Worm (Caenorhabditis elegans): ENCODE measurements around the gene cht-6.

DNA sequence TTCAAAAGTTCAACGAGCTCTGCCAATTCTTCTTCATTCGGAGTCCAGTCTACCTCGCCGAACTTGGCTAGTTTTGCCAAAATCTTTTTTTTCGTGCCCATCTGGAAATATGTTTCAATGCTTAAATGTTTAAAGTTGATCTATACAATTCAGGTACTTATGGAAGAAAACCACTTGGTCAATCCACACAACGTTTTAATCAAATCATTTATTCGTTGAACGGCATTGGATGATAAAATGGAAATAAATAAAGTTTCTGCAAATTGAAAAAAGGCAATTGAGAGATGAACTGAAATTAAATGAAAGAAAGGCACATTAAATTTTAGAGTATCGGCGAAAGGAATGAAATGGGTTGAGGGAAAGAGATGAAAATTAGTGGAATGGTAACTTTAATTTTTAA, 9.3 kb downstream of the cht-6 start, which contains the start of gene urb-1:
- TF ChIP-seq nhr-6 (tag; optimal IDR thresholded peaks at IDR 0.05) (no peak), nhr-237 (tag; optimal IDR thresholded peaks at IDR 0.05) (no peak), R02D3.7 (tag; optimal IDR thresholded peaks at IDR 0.05) (no peak), snpc-4 (tag; optimal IDR thresholded peaks at IDR 0.05) (no peak), nhr-10 (tag; optimal IDR thresholded peaks at IDR 0.05) (no peak), F13H6.1 (tag; optimal IDR thresholded peaks at IDR 0.05) (no peak), ama-1 (optimal IDR thresholded peaks at IDR 0.05) (no peak), fos-1 (tag; optimal IDR thresholded peaks at IDR 0.05) (no peak), nhr-77 (tag; optimal IDR thresholded peaks at IDR 0.05) (no peak), mab-5 (tag; optimal IDR thresholded peaks at IDR 0.05) (no peak), egl-27 (tag; optimal IDR thresholded peaks at IDR 0.05) (no peak)
